Worm (Caenorhabditis elegans): Measurements from ENCODE around the gene pink-1.

The pink-1 gene

DNA sequence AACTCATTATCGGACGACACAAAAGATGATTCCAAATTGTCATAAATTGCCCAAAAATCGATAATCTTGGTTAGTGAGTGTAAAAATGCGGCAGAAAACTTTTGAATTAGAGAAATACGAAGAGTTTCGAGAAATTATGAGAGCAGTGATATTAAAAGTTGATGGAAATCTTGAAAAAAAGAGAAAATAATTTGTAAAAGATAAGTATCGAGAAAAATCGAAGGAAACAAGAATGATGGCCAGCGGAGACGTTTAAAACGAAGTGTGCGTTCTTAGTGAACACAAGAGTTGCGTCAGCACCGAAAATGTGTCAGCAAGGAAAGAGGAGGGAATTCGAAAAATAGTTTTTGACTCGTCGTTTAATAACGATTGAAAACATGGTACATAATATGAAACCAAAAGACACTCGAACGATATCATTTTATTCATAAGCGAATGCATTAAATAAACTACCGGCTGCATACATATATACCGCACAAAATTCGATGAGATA is 5.6 kb downstream of the pink-1 start, which contains the start of gene ndx-6 (continued):
- no peak for TF ChIP-seq unc-3 (GFP tag; conservative IDR thresholded peaks at IDR 0.05)
- peak; percentile 58 for TF ChIP-seq unc-3 (tag; optimal IDR thresholded peaks at IDR 0.05)
- peak; percentile 43 for TF ChIP-seq unc-86 (tag; optimal IDR thresholded peaks at IDR 0.05)
- TF ChIP-seq sox-4 (tag; optimal IDR thresholded peaks at IDR 0.05): no peak
- TF ChIP-seq dve-1 (tag; optimal IDR thresholded peaks at IDR 0.05): peak; percentile 40
- TF ChIP-seq syd-9 (tag; optimal IDR thresholded peaks at IDR 0.05): no peak
- peak; percentile 10 for TF ChIP-seq hlh-8 (tag; optimal IDR thresholded peaks at IDR 0.05)
- TF ChIP-seq K02D7.2 (tag; optimal IDR thresholded peaks at IDR 0.05): no peak
- no peak for TF ChIP-seq hlh-6 (tag; optimal IDR thresholded peaks at IDR 0.05)
- no peak for TF ChIP-seq pag-3 (tag; optimal IDR thresholded peaks at IDR 0.05; ENCODE audit: borderline replicate concordance)
- TF ChIP-seq elt-2 (tag; optimal IDR thresholded peaks at IDR 0.05): peak; percentile 91
- TF ChIP-seq npax-4 (tag; optimal IDR thresholded peaks at IDR 0.05): no peak
- no peak for TF ChIP-seq ama-1 (optimal IDR thresholded peaks at IDR 0.05)
- no peak for TF ChIP-seq pros-1 (tag; optimal IDR thresholded peaks at IDR 0.05)
- peak; percentile 44 for TF ChIP-seq unc-42 (tag; optimal IDR thresholded peaks at IDR 0.05)
- no peak for TF ChIP-seq ceh-24 (tag; optimal IDR thresholded peaks at IDR 0.05)
- TF ChIP-seq ceh-45 (GFP tag; IDR thresholded peaks at IDR 0.05): no peak
- TF ChIP-seq zip-5 (tag; optimal IDR thresholded peaks at IDR 0.05): no peak
- TF ChIP-seq ahr-1 (tag; optimal IDR thresholded peaks at IDR 0.05): no peak
- no peak for TF ChIP-seq unc-55 (GFP tag; optimal IDR thresholded peaks at IDR 0.05)
- TF ChIP-seq ceh-34 (tag; optimal IDR thresholded peaks at IDR 0.05): peak; percentile 56
- peak; percentile 70 for TF ChIP-seq nfya-1 (tag; optimal IDR thresholded peaks at IDR 0.05)
- TF ChIP-seq lim-6 (tag; optimal IDR thresholded peaks at IDR 0.05): no peak
- no peak for TF ChIP-seq ceh-14 (tag; optimal IDR thresholded peaks at IDR 0.05)
- TF ChIP-seq eyg-1 (tag; optimal IDR thresholded peaks at IDR 0.05): no peak
- no peak for TF ChIP-seq hlh-15 (tag; optimal IDR thresholded peaks at IDR 0.05)
- TF ChIP-seq ceh-22 (tag; optimal IDR thresholded peaks at IDR 0.05): no peak
- no peak for TF ChIP-seq madf-2 (tag; optimal IDR thresholded peaks at IDR 0.05)
- TF ChIP-seq T23F11.4 (GFP tag; optimal IDR thresholded peaks at IDR 0.05): no peak
- no peak for TF ChIP-seq ceh-30 (tag; optimal IDR thresholded peaks at IDR 0.05)
- peak; percentile 46 for TF ChIP-seq ceh-48 (tag; optimal IDR thresholded peaks at IDR 0.05)
- TF ChIP-seq rnt-1 (tag; optimal IDR thresholded peaks at IDR 0.05): peak; percentile 43
- TF ChIP-seq lin-11 (tag; optimal IDR thresholded peaks at IDR 0.05): no peak
- no peak for TF ChIP-seq ceh-9 (tag; optimal IDR thresholded peaks at IDR 0.05)
- no peak for TF ChIP-seq ztf-16 (tag; optimal IDR thresholded peaks at IDR 0.05)
- no peak for TF ChIP-seq mec-3 (tag; optimal IDR thresholded peaks at IDR 0.05; ENCODE audit: borderline replicate concordance)
- TF ChIP-seq odd-2 (tag; optimal IDR thresholded peaks at IDR 0.05): no peak
- peak; percentile 14 for TF ChIP-seq C08G9.2 (tag; optimal IDR thresholded peaks at IDR 0.05)
- TF ChIP-seq Y22D7AL.16 (tag; optimal IDR thresholded peaks at IDR 0.05): no peak
- peak; percentile 16 for TF ChIP-seq ets-4 (tag; optimal IDR thresholded peaks at IDR 0.05)
- no peak for TF ChIP-seq hlh-30 (tag; optimal IDR thresholded peaks at IDR 0.05; ENCODE audit: insufficient read depth)
- peak; percentile 44 for TF ChIP-seq fkh-6 (tag; optimal IDR thresholded peaks at IDR 0.05)
- TF ChIP-seq hlh-13 (GFP tag; optimal IDR thresholded peaks at IDR 0.05): no peak
- no peak for TF ChIP-seq K09A11.1 (tag; optimal IDR thresholded peaks at IDR 0.05; ENCODE audit: insufficient read depth)
- TF ChIP-seq tbx-2 (tag; optimal IDR thresholded peaks at IDR 0.05): peak; percentile 71
- no peak for TF ChIP-seq dmd-4 (tag; optimal IDR thresholded peaks at IDR 0.05; ENCODE audit: borderline replicate concordance)
- no peak for TF ChIP-seq pha-4 (tag; optimal IDR thresholded peaks at IDR 0.05)
